Worm (Caenorhabditis elegans) whole organism, L4 larva: Measurements from ENCODE around the gene F44D12.2.

Experiments used
- D1046.2 ChIP-seq: fragments of 200-800 bp; sonication (Bioruptor generic); IDR thresholded peaks from 2 replicates; pipeline ENCODE4 v1.3.6; 2022; ENCODE audit warnings: missing genetic modification characterization, missing compliant biosample characterization
- F10B5.3 ChIP-seq: sonication (generic microtip); optimal IDR thresholded peaks from 2 replicates; lab custom pipeline; 2016; ENCODE audit warnings: mild to moderate bottlenecking, missing genetic modification characterization, missing compliant biosample characterization
- F44E2.7 ChIP-seq: fragments of 200-800 bp; sonication (Bioruptor generic); IDR thresholded peaks from 2 replicates; pipeline ENCODE4 v2.1.2; 2022; ENCODE audit warnings: missing genetic modification characterization, missing compliant biosample characterization
- T26A8.4 ChIP-seq: fragments of 200-800 bp; sonication (Bioruptor generic); IDR thresholded peaks from 2 replicates; pipeline ENCODE4 v1.3.6; 2022; ENCODE audit warnings: missing genetic modification characterization, missing compliant biosample characterization
- aha-1 ChIP-seq: fragments of 150-350 bp; peaks from one replicate; lab custom pipeline; 2014; ENCODE audit warnings: missing biosample characterization, missing genetic modification characterization
- ama-1 ChIP-seq: fragments of 150-350 bp; optimal IDR thresholded peaks from 2 replicates; lab custom pipeline; 2014; ENCODE audit warnings: inconsistent platforms, mixed read lengths
- ceh-32 ChIP-seq: sonication (generic microtip); optimal IDR thresholded peaks from 2 replicates; lab custom pipeline; 2016; ENCODE audit warnings: mild to moderate bottlenecking, missing genetic modification characterization, missing compliant biosample characterization; ENCODE audit not compliant: poor library complexity
- ceh-44 ChIP-seq: fragments of 200-800 bp; sonication (Bioruptor generic); IDR thresholded peaks from 2 replicates; pipeline ENCODE4 v1.3.6; 2022; ENCODE audit warnings: missing genetic modification reagents, missing genetic modification characterization, missing compliant biosample characterization
- ceh-62 ChIP-seq: sonication (generic microtip); optimal IDR thresholded peaks from 2 replicates; lab custom pipeline; 2017; ENCODE audit warnings: missing biosample characterization, missing genetic modification characterization
- cey-2 ChIP-seq: sonication (generic microtip); optimal IDR thresholded peaks from 3 replicates; lab custom pipeline; 2017; ENCODE audit warnings: missing genetic modification characterization, mild to moderate bottlenecking, missing compliant biosample characterization, antibody characterized with exemption, borderline replicate concordance; ENCODE audit not compliant: insufficient read depth
- daf-12 ChIP-seq: fragments of 150-350 bp; optimal IDR thresholded peaks from 2 replicates; lab custom pipeline; 2014; ENCODE audit warnings: missing biosample characterization, missing genetic modification reagents, missing genetic modification characterization
- daf-16 ChIP-seq, 3 experiments: sonication (generic microtip); optimal IDR thresholded peaks; 2 replicates each; lab custom pipeline; 2016 to 2017; ENCODE audit warnings: missing genetic modification characterization in 3 of 3, missing genetic modification reagents in 3 of 3, mild to moderate bottlenecking in 2 of 3, missing compliant biosample characterization in 2 of 3, missing biosample characterization in 1 of 3, moderate library complexity in 1 of 3
- dmd-6 ChIP-seq: fragments of 200-800 bp; sonication (Bioruptor generic); IDR thresholded peaks from 2 replicates; pipeline ENCODE4 v1.3.6; 2022; ENCODE audit warnings: missing genetic modification reagents, missing genetic modification characterization, missing compliant biosample characterization
- dmd-8 ChIP-seq: fragments of 200-800 bp; sonication (Bioruptor generic); IDR thresholded peaks from 2 replicates; pipeline ENCODE4 v1.3.6; 2022; ENCODE audit warnings: missing genetic modification characterization, missing compliant biosample characterization
- dve-1 ChIP-seq: sonication (generic microtip); optimal IDR thresholded peaks from 2 replicates; lab custom pipeline; 2017; ENCODE audit warnings: antibody characterized with exemption, mild to moderate bottlenecking, missing genetic modification characterization, missing compliant biosample characterization; ENCODE audit not compliant: insufficient read depth
- fkh-10 ChIP-seq: fragments of 150-350 bp; optimal IDR thresholded peaks from 2 replicates; lab custom pipeline; 2014; ENCODE audit warnings: missing biosample characterization, missing genetic modification reagents, missing genetic modification characterization
- gei-8 ChIP-seq: fragments of 200-800 bp; sonication (Bioruptor generic); optimal IDR thresholded peaks from 2 replicates; lab custom pipeline; 2018; ENCODE audit warnings: mild to moderate bottlenecking, missing genetic modification characterization, missing compliant biosample characterization
- hlh-11 ChIP-seq: fragments of 200-800 bp; sonication (Bioruptor generic); optimal IDR thresholded peaks from 2 replicates; lab custom pipeline; 2018; ENCODE audit warnings: mild to moderate bottlenecking, missing genetic modification characterization, missing compliant biosample characterization
- lim-7 ChIP-seq: fragments of 200-800 bp; sonication (Bioruptor generic); IDR thresholded peaks from 2 replicates; pipeline ENCODE4 v1.3.6; 2022; ENCODE audit warnings: missing genetic modification characterization, missing compliant biosample characterization
- lin-38 ChIP-seq: fragments of 200-800 bp; sonication (Bioruptor generic); IDR thresholded peaks from 2 replicates; pipeline ENCODE4 v1.3.6; 2022; ENCODE audit warnings: missing genetic modification reagents, missing genetic modification characterization, missing compliant biosample characterization
- lin-39 ChIP-seq: fragments of 150-350 bp; optimal IDR thresholded peaks from 2 replicates; lab custom pipeline; 2014; ENCODE audit warnings: missing biosample characterization, missing genetic modification reagents, missing genetic modification characterization
- madf-5 ChIP-seq, 2 experiments: fragments of 200-800 bp; sonication (Bioruptor generic); IDR thresholded peaks; 2 replicates each; pipeline ENCODE4 v1.3.6; 2022; ENCODE audit warnings: missing compliant biosample characterization in 2 of 2, missing genetic modification characterization in 2 of 2
- mep-1 ChIP-seq: fragments of 150-350 bp; sonication (generic microtip); optimal IDR thresholded peaks from 3 replicates; lab custom pipeline; 2014; ENCODE audit warnings: missing biosample characterization, missing genetic modification characterization
- nhr-11 ChIP-seq: fragments of 150-350 bp; optimal IDR thresholded peaks from 2 replicates; lab custom pipeline; 2014; ENCODE audit warnings: missing biosample characterization, missing genetic modification characterization
- nhr-28 ChIP-seq: fragments of 150-350 bp; optimal IDR thresholded peaks from 2 replicates; lab custom pipeline; 2014; ENCODE audit warnings: missing biosample characterization, missing genetic modification characterization
- nhr-41 ChIP-seq: fragments of 200-800 bp; sonication (Bioruptor generic); IDR thresholded peaks from 2 replicates; pipeline ENCODE4 v1.3.6; 2022; ENCODE audit warnings: missing genetic modification reagents, missing genetic modification characterization, missing compliant biosample characterization
- nhr-76 ChIP-seq: fragments of 150-350 bp; optimal IDR thresholded peaks from 2 replicates; lab custom pipeline; 2014; ENCODE audit warnings: missing biosample characterization, missing genetic modification characterization
- php-3 ChIP-seq: fragments of 200-800 bp; sonication (Bioruptor generic); IDR thresholded peaks from 2 replicates; pipeline ENCODE4 v1.3.6; 2022; ENCODE audit warnings: missing genetic modification reagents, missing genetic modification characterization, missing compliant biosample characterization
- pqm-1 ChIP-seq: sonication (generic microtip); optimal IDR thresholded peaks from 2 replicates; lab custom pipeline; 2017; ENCODE audit warnings: missing biosample characterization, missing genetic modification characterization
- skn-1 ChIP-seq: fragments of 150-350 bp; optimal IDR thresholded peaks from 2 replicates; lab custom pipeline; 2014; ENCODE audit warnings: missing biosample characterization, missing genetic modification characterization
- snpc-4 ChIP-seq: fragments of 150-350 bp; optimal IDR thresholded peaks from 2 replicates; lab custom pipeline; 2014; ENCODE audit warnings: missing biosample characterization, missing genetic modification characterization
- tra-1 ChIP-seq: fragments of 200-800 bp; sonication (Bioruptor generic); IDR thresholded peaks from 2 replicates; pipeline ENCODE4 v1.3.6; 2022; ENCODE audit warnings: missing genetic modification reagents, missing genetic modification characterization, missing compliant biosample characterization
- unc-39 ChIP-seq: sonication (generic microtip); optimal IDR thresholded peaks from 2 replicates; lab custom pipeline; 2017; ENCODE audit warnings: missing biosample characterization, missing genetic modification characterization
- unc-62 ChIP-seq, 3 experiments: fragments of 150-350 bp in 1 of 3; sonication (generic microtip); optimal IDR thresholded peaks in 2 of 3; peaks in 1 of 3; 1 replicate in 1 of 3; 2 replicates in 2 of 3; lab custom pipeline; 2014 to 2017; ENCODE audit warnings: missing biosample characterization in 3 of 3, missing genetic modification characterization in 3 of 3, missing genetic modification reagents in 3 of 3, missing genotype in 1 of 3
- vab-7 ChIP-seq: fragments of 200-800 bp; sonication (Bioruptor generic); IDR thresholded peaks from 2 replicates; pipeline ENCODE4 v1.3.6; 2022; ENCODE audit warnings: missing genetic modification reagents, missing genetic modification characterization, missing compliant biosample characterization
- zfp-2 ChIP-seq: sonication (generic microtip); optimal IDR thresholded peaks from 2 replicates; lab custom pipeline; 2016; ENCODE audit warnings: mild to moderate bottlenecking, missing genetic modification characterization, missing compliant biosample characterization
- zfp-3 ChIP-seq: fragments of 200-800 bp; sonication (Bioruptor generic); conservative IDR thresholded peaks from 2 replicates; pipeline ENCODE4 v1.3.6; 2022; ENCODE audit warnings: missing genetic modification reagents, missing genetic modification characterization, missing compliant biosample characterization
- ztf-7 ChIP-seq: fragments of 150-350 bp; optimal IDR thresholded peaks from 2 replicates; lab custom pipeline; 2014; ENCODE audit warnings: missing biosample characterization, missing genetic modification characterization

The F44D12.2 gene

ce11 chrIV:9993403-9994132 lies 24.0 kb downstream of the F44D12.2 start (continued):
- TF ChIP-seq php-3 (GFP tag; lab: Robert Waterston, UW) (no peak), nhr-41 (GFP tag; lab: Robert Waterston, UW) (0 out of 2 replicates have a peak, but pooled peaks have one; percentile 6), snpc-4 (tag; lab: Kevin White, UChicago) (no peak), hlh-11 (tag; lab: Kevin White, UChicago) (peak; percentile 26), lim-7 (GFP tag; lab: Robert Waterston, UW) (no peak), nhr-28 (tag; lab: Kevin White, UChicago) (peak; percentile 67), madf-5 (GFP tag; IDR thresholded peaks at IDR 0.05; lab: Robert Waterston, UW) (no peak), unc-62 (GFP tag; optimal IDR thresholded peaks at IDR 0.05 in 1 of 2; lab: Kevin White, UChicago) (peak in 1 of 2 experiments; percentile 6), unc-62 (tag; optimal IDR thresholded peaks at IDR 0.05; lab: Kevin White, UChicago) (no peak), dve-1 (tag; lab: Kevin White, UChicago) (peak; percentile 13), daf-16 (GFP tag; optimal IDR thresholded peaks at IDR 0.05; lab: Kevin White, UChicago) (no peak), daf-16 (tag; optimal IDR thresholded peaks at IDR 0.05; lab: Kevin White, UChicago) (peak; percentile 55), zfp-2 (tag; lab: Kevin White, UChicago) (no peak), dmd-6 (GFP tag; lab: Robert Waterston, UW) (no peak), F10B5.3 (no peak), T26A8.4 (GFP tag; lab: Robert Waterston, UW) (no peak), unc-39 (no peak), nhr-76 (tag; lab: Kevin White, UChicago) (no peak), cey-2 (tag; lab: Kevin White, UChicago) (no peak), mep-1 (tag; lab: Kevin White, UChicago) (no peak), lin-38 (peak; percentile 36), ceh-32 (tag; lab: Kevin White, UChicago) (no peak), dmd-8 (GFP tag; lab: Robert Waterston, UW) (no peak), skn-1 (tag; lab: Kevin White, UChicago) (no peak)
- TF ChIP-seq, all 104 proteins: peak for 13

ce11 chrIV:9989416-9989815 lies 28.1 kb downstream of the F44D12.2 start:
- TF ChIP-seq ama-1 (lab: Kevin White, UChicago) (peak; percentile 40), gei-8 (GFP tag; lab: Kevin White, UChicago) (peak; percentile 7), D1046.2 (GFP tag; lab: Robert Waterston, UW) (no peak), lin-38 (peak; percentile 36; the same call in 1 of the 2 replicates), T26A8.4 (GFP tag; lab: Robert Waterston, UW) (0 out of 2 replicates have a peak, but pooled peaks have one; percentile 9), zfp-3 (GFP tag; lab: Robert Waterston, UW) (0 out of 2 replicates have a peak, but pooled peaks have one; percentile 19), F44E2.7 (GFP tag; lab: Robert Waterston, UW) (no peak), aha-1 (tag; lab: Kevin White, UChicago) (peak; percentile 55)
- TF ChIP-seq, all 104 proteins: peak for 6

- TF ChIP-seq daf-12 (tag; lab: Kevin White, UChicago) (no peak), nhr-11 (tag; lab: Kevin White, UChicago) (no peak), lin-39 (tag; lab: Kevin White, UChicago) (no peak), fkh-10 (GFP tag; lab: Kevin White, UChicago) (no peak), ceh-32 (tag; lab: Kevin White, UChicago) (no peak), lim-7 (GFP tag; lab: Robert Waterston, UW) (no peak), ceh-62 (tag; lab: Kevin White, UChicago) (no peak), tra-1 (GFP tag; lab: Robert Waterston, UW) (no peak), ceh-44 (GFP tag; lab: Robert Waterston, UW) (no peak), cey-2 (tag; lab: Kevin White, UChicago) (no peak), pqm-1 (tag; lab: Kevin White, UChicago) (no peak), ztf-7 (tag; lab: Kevin White, UChicago) (no peak), vab-7 (no peak)
These were observed 34.6 kb downstream of the F44D12.2 start, which contains the start of gene mam-2 for ce11 chrIV:9982895-9983294. Gene mam-2 (plus strand): TSS chrIV:9983195.
